Worm (Caenorhabditis elegans) whole organism, mixed stage, embryonic: Measurements from ENCODE around the gene nspe-5.

Experiments
- M03D4.4 ChIP-seq: sonication (generic microtip); optimal IDR thresholded peaks from 2 replicates; lab custom pipeline; 2017; ENCODE audit warnings: mild to moderate bottlenecking, missing genetic modification characterization, missing compliant biosample characterization
- bed-3 ChIP-seq: fragments of 200-800 bp; sonication (Bioruptor generic); optimal IDR thresholded peaks from 3 replicates; lab custom pipeline; 2018; ENCODE audit warnings: mild to moderate bottlenecking, missing genetic modification characterization, moderate library complexity, missing compliant biosample characterization
- blmp-1 ChIP-seq: fragments of 150-350 bp; optimal IDR thresholded peaks from 2 replicates; lab custom pipeline; 2014; ENCODE audit warnings: missing biosample characterization, missing genetic modification characterization
- ceh-39 ChIP-seq: fragments of 150-350 bp; optimal IDR thresholded peaks from 2 replicates; lab custom pipeline; 2014; ENCODE audit warnings: missing biosample characterization, missing genetic modification characterization
- ceh-43 ChIP-seq: fragments of 200-800 bp; sonication (Bioruptor generic); optimal IDR thresholded peaks from 2 replicates; lab custom pipeline; 2018; ENCODE audit warnings: mild to moderate bottlenecking, missing genetic modification characterization, moderate library complexity, missing compliant biosample characterization
- ceh-83 ChIP-seq: fragments of 200-800 bp; sonication (Bioruptor generic); optimal IDR thresholded peaks from 2 replicates; lab custom pipeline; 2018; ENCODE audit warnings: mild to moderate bottlenecking, missing genetic modification characterization, missing compliant biosample characterization
- ces-1 ChIP-seq: fragments of 150-350 bp; optimal IDR thresholded peaks from 2 replicates; lab custom pipeline; 2014; ENCODE audit warnings: missing biosample characterization, missing genetic modification reagents, missing genetic modification characterization
- cnd-1 ChIP-seq: fragments of 200-800 bp; sonication (Bioruptor generic); optimal IDR thresholded peaks from 2 replicates; lab custom pipeline; 2018; ENCODE audit warnings: mild to moderate bottlenecking, missing genetic modification characterization, missing compliant biosample characterization
- drap-1 ChIP-seq: fragments of 200-800 bp; sonication (Bioruptor generic); optimal IDR thresholded peaks from 3 replicates; lab custom pipeline; 2018; ENCODE audit warnings: mild to moderate bottlenecking, missing genetic modification characterization, missing compliant biosample characterization
- elt-1 ChIP-seq: sonication (generic microtip); optimal IDR thresholded peaks from 2 replicates; lab custom pipeline; 2017; ENCODE audit warnings: missing genetic modification characterization, mild to moderate bottlenecking, missing compliant biosample characterization, antibody characterized with exemption, moderate library complexity, borderline replicate concordance; ENCODE audit not compliant: insufficient read depth
- flh-1 ChIP-seq: fragments of 200-800 bp; sonication (Bioruptor generic); optimal IDR thresholded peaks from 2 replicates; lab custom pipeline; 2018; ENCODE audit warnings: mild to moderate bottlenecking, missing genetic modification characterization, moderate library complexity, missing compliant biosample characterization
- ham-2 ChIP-seq: fragments of 200-800 bp; sonication (Bioruptor generic); optimal IDR thresholded peaks from 2 replicates; lab custom pipeline; 2018; ENCODE audit warnings: mild to moderate bottlenecking, missing genetic modification characterization, missing compliant biosample characterization
- hlh-1 ChIP-seq: fragments of 150-350 bp; optimal IDR thresholded peaks from 2 replicates; lab custom pipeline; 2014; ENCODE audit warnings: missing biosample characterization, missing genetic modification reagents, missing genetic modification characterization
- lin-13 ChIP-seq: fragments of 150-350 bp; optimal IDR thresholded peaks from 2 replicates; lab custom pipeline; 2014; ENCODE audit warnings: missing biosample characterization, missing genetic modification characterization
- lin-32 ChIP-seq: fragments of 200-800 bp; sonication (Bioruptor generic); optimal IDR thresholded peaks from 2 replicates; lab custom pipeline; 2018; ENCODE audit warnings: mild to moderate bottlenecking, missing genetic modification characterization, missing compliant biosample characterization
- lsy-2 ChIP-seq: fragments of 150-350 bp; optimal IDR thresholded peaks from 2 replicates; lab custom pipeline; 2014; ENCODE audit warnings: missing biosample characterization, missing genetic modification characterization
- mab-5 ChIP-seq: fragments of 150-350 bp; optimal IDR thresholded peaks from 2 replicates; lab custom pipeline; 2014; ENCODE audit warnings: missing biosample characterization, missing genetic modification characterization
- mep-1 ChIP-seq: fragments of 150-350 bp; optimal IDR thresholded peaks from 2 replicates; lab custom pipeline; 2017; ENCODE audit warnings: missing biosample characterization, missing genetic modification reagents, missing genetic modification characterization, inconsistent platforms
- nhr-12 ChIP-seq: fragments of 150-350 bp; optimal IDR thresholded peaks from 2 replicates; lab custom pipeline; 2014; ENCODE audit warnings: missing biosample characterization, missing genetic modification characterization
- nhr-2 ChIP-seq: fragments of 150-350 bp; optimal IDR thresholded peaks from 2 replicates; lab custom pipeline; 2014; ENCODE audit warnings: missing biosample characterization, missing genetic modification characterization
- nhr-237 ChIP-seq: fragments of 150-350 bp; optimal IDR thresholded peaks from 2 replicates; lab custom pipeline; 2014; ENCODE audit warnings: missing biosample characterization, missing genetic modification characterization
- nhr-28 ChIP-seq: fragments of 150-350 bp; optimal IDR thresholded peaks from 2 replicates; lab custom pipeline; 2014; ENCODE audit warnings: missing biosample characterization, missing genetic modification characterization
- nhr-76 ChIP-seq: sonication (generic microtip); optimal IDR thresholded peaks from 2 replicates; lab custom pipeline; 2017; ENCODE audit warnings: missing biosample characterization, missing genetic modification characterization
- pha-4 ChIP-seq: fragments of 150-350 bp; optimal IDR thresholded peaks from 2 replicates; lab custom pipeline; 2018; ENCODE audit warnings: missing biosample characterization, missing genetic modification reagents, missing genetic modification characterization
- sem-2 ChIP-seq: fragments of 200-800 bp; sonication (Bioruptor generic); optimal IDR thresholded peaks from 2 replicates; lab custom pipeline; 2018; ENCODE audit warnings: mild to moderate bottlenecking, missing genetic modification characterization, missing compliant biosample characterization
- snpc-4 ChIP-seq: fragments of 150-350 bp; optimal IDR thresholded peaks from 2 replicates; lab custom pipeline; 2014; ENCODE audit warnings: missing biosample characterization, missing genetic modification characterization
- sptf-1 ChIP-seq: sonication (generic microtip); optimal IDR thresholded peaks from 2 replicates; lab custom pipeline; 2017; ENCODE audit warnings: mild to moderate bottlenecking, missing genetic modification characterization, moderate library complexity, missing compliant biosample characterization
- tbx-8 ChIP-seq: fragments of 200-800 bp; sonication (Bioruptor generic); optimal IDR thresholded peaks from 2 replicates; lab custom pipeline; 2018; ENCODE audit warnings: mild to moderate bottlenecking, missing genetic modification characterization, moderate library complexity, missing compliant biosample characterization
- unc-120 ChIP-seq: sonication (generic microtip); optimal IDR thresholded peaks from 2 replicates; lab custom pipeline; 2017; ENCODE audit warnings: missing genetic modification characterization, missing compliant biosample characterization; ENCODE audit not compliant: poor library complexity, severe bottlenecking
- unc-39 ChIP-seq: fragments of 150-350 bp; optimal IDR thresholded peaks from 2 replicates; lab custom pipeline; 2014; ENCODE audit warnings: missing biosample characterization, missing genetic modification characterization
- unc-62 ChIP-seq: fragments of 150-350 bp; optimal IDR thresholded peaks from 2 replicates; lab custom pipeline; 2014; ENCODE audit warnings: missing biosample characterization, missing genetic modification reagents, missing genetic modification characterization
- zip-8 ChIP-seq: fragments of 150-350 bp; optimal IDR thresholded peaks from 2 replicates; lab custom pipeline; 2014; ENCODE audit warnings: missing biosample characterization, missing genetic modification characterization
- ztf-11 ChIP-seq: fragments of 150-350 bp; optimal IDR thresholded peaks from 2 replicates; lab custom pipeline; 2014; ENCODE audit warnings: missing biosample characterization, missing genetic modification characterization

nspe-5 gene

ce11 chrII:12626887-12627286 lies 1.8 kb upstream of the nspe-5 start, which contains the start of gene nspe-7:
Gene nspe-7 (plus strand): TSS chrII:12627187.
- TF ChIP-seq hlh-1 = no peak
- no peak for TF ChIP-seq blmp-1 (tag; lab: Kevin White, UChicago)
- TF ChIP-seq lin-32 (GFP tag; lab: Kevin White, UChicago) = no peak
- TF ChIP-seq elt-1 (tag; lab: Kevin White, UChicago) = no peak
- no peak for TF ChIP-seq pha-4 (tag; lab: Kevin White, UChicago)
- TF ChIP-seq nhr-2 (tag; lab: Kevin White, UChicago) = no peak
- no peak for TF ChIP-seq unc-62 (GFP tag; lab: Kevin White, UChicago)
- no peak for TF ChIP-seq sptf-1
- TF ChIP-seq ham-2 (GFP tag; lab: Kevin White, UChicago) = no peak
- TF ChIP-seq ceh-83 (GFP tag; lab: Kevin White, UChicago) = no peak
- TF ChIP-seq nhr-28 = no peak
- no peak for TF ChIP-seq ztf-11
- TF ChIP-seq snpc-4 (tag; lab: Kevin White, UChicago) = no peak
- TF ChIP-seq unc-120 (tag; lab: Kevin White, UChicago) = no peak
- TF ChIP-seq mab-5 (tag; lab: Kevin White, UChicago) = no peak
- TF ChIP-seq lin-13 = no peak
- TF ChIP-seq ceh-43 (GFP tag; lab: Kevin White, UChicago) = no peak
- TF ChIP-seq cnd-1 (tag; lab: Kevin White, UChicago) = no peak
- TF ChIP-seq flh-1 (GFP tag; lab: Kevin White, UChicago) = no peak
- TF ChIP-seq nhr-12 = no peak

- TF ChIP-seq ceh-39 (tag; lab: Kevin White, UChicago) (no peak), mab-5 (tag; lab: Kevin White, UChicago) (no peak), tbx-8 (no peak), ceh-43 (GFP tag; lab: Kevin White, UChicago) (no peak), snpc-4 (tag; lab: Kevin White, UChicago) (no peak), unc-39 (no peak), ceh-83 (GFP tag; lab: Kevin White, UChicago) (no peak), blmp-1 (tag; lab: Kevin White, UChicago) (no peak), M03D4.4 (tag; lab: Kevin White, UChicago) (no peak), bed-3 (no peak), ztf-11 (no peak), lin-32 (GFP tag; lab: Kevin White, UChicago) (no peak), lsy-2 (tag; lab: Kevin White, UChicago) (no peak), ces-1 (no peak), drap-1 (GFP tag; lab: Kevin White, UChicago) (no peak), zip-8 (tag; lab: Kevin White, UChicago) (no peak), unc-62 (GFP tag; lab: Kevin White, UChicago) (no peak), ham-2 (GFP tag; lab: Kevin White, UChicago) (no peak)
These were observed 721 bp downstream of the nspe-5 start, which contains the start of gene Y38E10A.28 for ce11 chrII:12629387-12629786. Gene Y38E10A.28 (plus strand): TSS chrII:12629687.

- no peak for TF ChIP-seq unc-62 (GFP tag; lab: Kevin White, UChicago)
- no peak for TF ChIP-seq M03D4.4 (tag; lab: Kevin White, UChicago)
- TF ChIP-seq lin-32 (GFP tag; lab: Kevin White, UChicago) = no peak
- no peak for TF ChIP-seq mep-1 (tag; lab: Kevin White, UChicago)
- no peak for TF ChIP-seq blmp-1 (tag; lab: Kevin White, UChicago)
- no peak for TF ChIP-seq ces-1
- TF ChIP-seq pha-4 (tag; lab: Kevin White, UChicago) = no peak
- TF ChIP-seq sem-2 = no peak
- TF ChIP-seq mab-5 (tag; lab: Kevin White, UChicago) = no peak
- no peak for TF ChIP-seq ham-2 (GFP tag; lab: Kevin White, UChicago)
- no peak for TF ChIP-seq nhr-2 (tag; lab: Kevin White, UChicago)
- TF ChIP-seq nhr-237 (tag; lab: Kevin White, UChicago) = no peak
- TF ChIP-seq ztf-11 = no peak
- TF ChIP-seq ceh-83 (GFP tag; lab: Kevin White, UChicago) = no peak
- no peak for TF ChIP-seq nhr-76
These were observed 2.2 kb downstream of the nspe-5 start, which contains the start of gene Y38E10A.34 for ce11 chrII:12630888-12631287. Gene Y38E10A.34 (plus strand): TSS chrII:12631188.

ce11 chrII:12634749-12635318 lies 6.2 kb downstream of the nspe-5 start, which contains the start of gene Y38E10A.17:
Gene Y38E10A.17 (minus strand): TSS chrII:12634799.
- TF ChIP-seq nhr-2 (tag; lab: Kevin White, UChicago) = no peak
